Worm (Caenorhabditis elegans) whole organism, L1 larva: ENCODE results near the gene popl-1.

Experiments used
- C34B4.2 ChIP-seq: sonication (generic microtip); optimal IDR thresholded peaks from 2 replicates; lab custom pipeline; 2017; ENCODE audit warnings: mild to moderate bottlenecking, missing genetic modification characterization, missing compliant biosample characterization
- F16B12.6 ChIP-seq: fragments of 150-350 bp; optimal IDR thresholded peaks from 2 replicates; lab custom pipeline; 2014; ENCODE audit warnings: missing biosample characterization, missing genetic modification characterization
- blmp-1 ChIP-seq: fragments of 150-350 bp; optimal IDR thresholded peaks from 2 replicates; lab custom pipeline; 2014; ENCODE audit warnings: missing biosample characterization, missing genetic modification characterization
- ces-1 ChIP-seq: fragments of 150-350 bp; optimal IDR thresholded peaks from 2 replicates; lab custom pipeline; 2014; ENCODE audit warnings: missing biosample characterization, missing genetic modification reagents, missing genetic modification characterization
- elt-2 ChIP-seq: sonication (generic microtip); optimal IDR thresholded peaks from 2 replicates; lab custom pipeline; 2016; ENCODE audit warnings: missing genetic modification characterization, mild to moderate bottlenecking, inconsistent platforms, missing compliant biosample characterization, missing genetic modification reagents
- fos-1 ChIP-seq: fragments of 150-350 bp; optimal IDR thresholded peaks from 2 replicates; lab custom pipeline; 2014; ENCODE audit warnings: missing biosample characterization, missing genetic modification characterization
- lin-15B ChIP-seq: fragments of 150-350 bp; sonication (generic microtip); optimal IDR thresholded peaks from 3 replicates; lab custom pipeline; 2014; ENCODE audit warnings: missing biosample characterization, missing genetic modification characterization
- mdl-1 ChIP-seq, 2 experiments: fragments of 150-350 bp; optimal IDR thresholded peaks; 2 replicates each; lab custom pipeline; 2014 to 2017; ENCODE audit warnings: missing biosample characterization in 2 of 2, missing genetic modification characterization in 2 of 2, inconsistent platforms in 1 of 2
- nhr-237 ChIP-seq: fragments of 150-350 bp; optimal IDR thresholded peaks from 2 replicates; lab custom pipeline; 2014; ENCODE audit warnings: missing biosample characterization, missing genetic modification characterization
- nhr-71 ChIP-seq: sonication (generic microtip); optimal IDR thresholded peaks from 2 replicates; lab custom pipeline; 2016; ENCODE audit warnings: mild to moderate bottlenecking, missing genetic modification characterization, moderate library complexity, missing compliant biosample characterization
- nhr-77 ChIP-seq: fragments of 150-350 bp; optimal IDR thresholded peaks from 2 replicates; lab custom pipeline; 2014; ENCODE audit warnings: missing biosample characterization, missing genetic modification characterization
- unc-30 ChIP-seq: sonication (generic microtip); optimal IDR thresholded peaks from 2 replicates; lab custom pipeline; 2017; ENCODE audit warnings: missing biosample characterization, missing genetic modification characterization
- zag-1 ChIP-seq: fragments of 150-350 bp; optimal IDR thresholded peaks from 2 replicates; lab custom pipeline; 2014; ENCODE audit warnings: missing biosample characterization, missing genetic modification characterization

- TF ChIP-seq ces-1 (GFP tag; lab: Kevin White, UChicago) (no peak), nhr-237 (no peak), nhr-77 (tag; lab: Kevin White, UChicago) (no peak), C34B4.2 (no peak), unc-30 (tag; lab: Kevin White, UChicago) (no peak), zag-1 (tag; lab: Kevin White, UChicago) (no peak), fos-1 (tag; lab: Kevin White, UChicago) (no peak), blmp-1 (no peak), elt-2 (tag; lab: Kevin White, UChicago) (no peak), nhr-71 (tag; lab: Kevin White, UChicago) (no peak), mdl-1 (tag; optimal IDR thresholded peaks at IDR 0.05; lab: Kevin White, UChicago) (no peak), lin-15B (tag; lab: Kevin White, UChicago) (no peak), F16B12.6 (tag; lab: Kevin White, UChicago) (no peak)
Measured at ce11 chrIII:6380472-6380871, 50.3 kb downstream of the popl-1 start, which contains the start of gene C16A3.5.
